Worm (Caenorhabditis elegans): ENCODE results near the gene epg-9.

ce11 chrIV:2640950-2641349 lies 40.0 kb downstream of the epg-9 start, which contains the start of the genes mdf-2 and nduv-3:
- TF ChIP-seq ztf-11 (tag; optimal IDR thresholded peaks at IDR 0.05) = no peak
- no peak for TF ChIP-seq ama-1 (optimal IDR thresholded peaks at IDR 0.05)
- no peak for TF ChIP-seq lin-15B (tag; optimal IDR thresholded peaks at IDR 0.05)
- TF ChIP-seq Y5F2A.4 (GFP tag; optimal IDR thresholded peaks at IDR 0.05) = no peak
- TF ChIP-seq snpc-4 (tag; optimal IDR thresholded peaks at IDR 0.05) = no peak
- no peak for TF ChIP-seq nhr-25 (tag; optimal IDR thresholded peaks at IDR 0.05; ENCODE audit: borderline replicate concordance, insufficient read depth)
- peak in 1 of 2 experiments; percentile 59 for TF ChIP-seq unc-62 (GFP tag; optimal IDR thresholded peaks at IDR 0.05 in 1 of 2)
- TF ChIP-seq unc-62 (tag; optimal IDR thresholded peaks at IDR 0.05) = no peak
- peak in 1 of 2 experiments; percentile 13 for TF ChIP-seq hif-1 (tag; optimal IDR thresholded peaks at IDR 0.05)
- no peak for TF ChIP-seq zfp-3 (GFP tag; conservative IDR thresholded peaks at IDR 0.05)
- no peak for TF ChIP-seq unc-39 (tag; optimal IDR thresholded peaks at IDR 0.05)
- TF ChIP-seq R02D3.7 (tag; optimal IDR thresholded peaks at IDR 0.05) = no peak
